Fruit fly (Drosophila melanogaster) whole organism, embryonic: ENCODE data around the gene fwe.

Experiments
- BtbVII ChIP-seq: fragments of 200-800 bp; sonication (Bioruptor generic); optimal IDR thresholded peaks from 3 replicates; lab custom pipeline; 2017; ENCODE audit warnings: missing biosample characterization, mild to moderate bottlenecking, missing genetic modification characterization
- CG10147 ChIP-seq: fragments of 200-800 bp; sonication (Bioruptor generic); optimal IDR thresholded peaks from 2 replicates; lab custom pipeline; 2019; ENCODE audit warnings: missing biosample characterization, mild to moderate bottlenecking, missing genetic modification characterization, moderate library complexity
- CG10267 ChIP-seq: fragments of 200-800 bp; sonication (Bioruptor generic); optimal IDR thresholded peaks from 2 replicates; lab custom pipeline; 2018; ENCODE audit warnings: missing biosample characterization, mild to moderate bottlenecking, missing genetic modification characterization, moderate library complexity
- CG10979 ChIP-seq: fragments of 200-800 bp; sonication (Bioruptor generic); optimal IDR thresholded peaks from 2 replicates; lab custom pipeline; 2018; ENCODE audit warnings: missing biosample characterization, mild to moderate bottlenecking, missing genetic modification characterization, moderate library complexity
- CG11504 ChIP-seq: fragments of 200-800 bp; sonication (Bioruptor generic); optimal IDR thresholded peaks from 3 replicates; lab custom pipeline; 2019; ENCODE audit warnings: missing biosample characterization, mild to moderate bottlenecking, missing genetic modification characterization, moderate library complexity
- CG1233 ChIP-seq: fragments of 200-800 bp; sonication (Bioruptor generic); optimal IDR thresholded peaks from 4 replicates; lab custom pipeline; 2018; ENCODE audit warnings: missing biosample characterization, mild to moderate bottlenecking, missing genetic modification characterization
- CG12744 ChIP-seq: fragments of 200-800 bp; sonication (Bioruptor generic); optimal IDR thresholded peaks from 2 replicates; lab custom pipeline; 2016; ENCODE audit warnings: missing biosample characterization, missing genetic modification characterization
- CG13624 ChIP-seq: fragments of 200-800 bp; sonication (Bioruptor generic); optimal IDR thresholded peaks from 2 replicates; lab custom pipeline; 2016; ENCODE audit warnings: missing biosample characterization, missing genetic modification characterization
- CG14014 ChIP-seq: fragments of 200-800 bp; sonication (Bioruptor generic); IDR thresholded peaks from 2 replicates; pipeline ENCODE4 v1.3.6; 2022; ENCODE audit warnings: missing biosample characterization, missing genetic modification characterization
- CG14710 ChIP-seq: fragments of 200-800 bp; sonication (Bioruptor generic); optimal IDR thresholded peaks from 3 replicates; lab custom pipeline; 2019; ENCODE audit warnings: missing biosample characterization, mild to moderate bottlenecking, missing genetic modification characterization, moderate library complexity
- CG17361 ChIP-seq: fragments of 200-800 bp; sonication (Bioruptor generic); IDR thresholded peaks from 3 replicates; pipeline ENCODE4 v1.3.6; 2022; ENCODE audit warnings: missing biosample characterization, missing genetic modification characterization
- CG2199 ChIP-seq: fragments of 200-800 bp; sonication (Bioruptor generic); IDR thresholded peaks from 3 replicates; pipeline ENCODE4 v1.3.6; 2022; ENCODE audit warnings: missing biosample characterization, missing genetic modification characterization
- CG2678 ChIP-seq: fragments of 200-800 bp; sonication (Bioruptor generic); optimal IDR thresholded peaks from 3 replicates; lab custom pipeline; 2019; ENCODE audit warnings: missing biosample characterization, mild to moderate bottlenecking, missing genetic modification characterization, moderate library complexity
- CG2712 ChIP-seq: fragments of 200-800 bp; optimal IDR thresholded peaks from 3 replicates; lab custom pipeline; 2019; ENCODE audit warnings: missing biosample characterization, mild to moderate bottlenecking, missing genetic modification characterization, moderate library complexity
- CG31441 ChIP-seq: fragments of 200-800 bp; sonication (Bioruptor generic); IDR thresholded peaks from 2 replicates; pipeline ENCODE4 v1.3.6; 2022; ENCODE audit warnings: missing biosample characterization, missing genetic modification characterization
- CG4360 ChIP-seq: fragments of 200-800 bp; sonication (Bioruptor generic); IDR thresholded peaks from 2 replicates; pipeline ENCODE4 v1.3.6; 2022; ENCODE audit warnings: missing biosample characterization, missing genetic modification characterization
- CG4820 ChIP-seq: fragments of 200-800 bp; sonication (Bioruptor generic); optimal IDR thresholded peaks from 3 replicates; lab custom pipeline; 2016; ENCODE audit warnings: missing biosample characterization, missing genetic modification characterization
- Deaf1 ChIP-seq: fragments of 200-800 bp; optimal IDR thresholded peaks from 3 replicates; lab custom pipeline; 2019; ENCODE audit warnings: missing biosample characterization, mild to moderate bottlenecking, missing genetic modification characterization, moderate library complexity
- Dip2 ChIP-seq: fragments of 200-800 bp; sonication (Bioruptor generic); IDR thresholded peaks from 2 replicates; pipeline ENCODE4 v1.3.6; 2022; ENCODE audit warnings: missing biosample characterization, missing genetic modification characterization
- Ets65A ChIP-seq: fragments of 200-800 bp; sonication (Bioruptor generic); peaks from one replicate; lab custom pipeline; 2016; ENCODE audit warnings: missing biosample characterization, missing genetic modification characterization
- HLH3B ChIP-seq: fragments of 200-800 bp; sonication (Bioruptor generic); IDR thresholded peaks from 2 replicates; pipeline ENCODE4 v1.3.6; 2022; ENCODE audit warnings: missing biosample characterization, missing genetic modification characterization
- Med ChIP-seq: fragments of 200-800 bp; sonication (Bioruptor generic); peaks from one replicate; lab custom pipeline; 2016; ENCODE audit warnings: missing biosample characterization, missing genetic modification characterization, mild to moderate bottlenecking, inconsistent platforms, moderate library complexity
- Poxn ChIP-seq: fragments of 200-800 bp; sonication (Bioruptor generic); IDR thresholded peaks from 2 replicates; pipeline ENCODE4 v1.3.6; 2022; ENCODE audit warnings: missing biosample characterization, missing genetic modification characterization
- Sox100B ChIP-seq: fragments of 200-800 bp; sonication (Bioruptor generic); optimal IDR thresholded peaks from 3 replicates; lab custom pipeline; 2018; ENCODE audit warnings: missing biosample characterization, mild to moderate bottlenecking, missing genetic modification characterization
- Sox102F ChIP-seq: fragments of 200-800 bp; sonication (Bioruptor generic); optimal IDR thresholded peaks from 2 replicates; lab custom pipeline; 2018; ENCODE audit warnings: missing biosample characterization, mild to moderate bottlenecking, missing genetic modification characterization, moderate library complexity
- Ssrp ChIP-seq: fragments of 200-800 bp; sonication (Bioruptor generic); optimal IDR thresholded peaks from 2 replicates; lab custom pipeline; 2018; ENCODE audit warnings: missing biosample characterization, mild to moderate bottlenecking, missing genetic modification characterization, moderate library complexity
- az2 ChIP-seq: fragments of 200-800 bp; sonication (Bioruptor generic); optimal IDR thresholded peaks from 3 replicates; lab custom pipeline; 2016; ENCODE audit warnings: missing biosample characterization, missing genetic modification characterization
- bbx ChIP-seq: fragments of 200-800 bp; sonication (Bioruptor generic); IDR thresholded peaks from 2 replicates; pipeline ENCODE4 v1.3.6; 2022; ENCODE audit warnings: missing biosample characterization, missing genetic modification characterization; ENCODE audit not compliant: partially characterized antibody
- bsh ChIP-seq, 2 experiments: fragments of 200-800 bp; sonication (Bioruptor generic); optimal IDR thresholded peaks; 2 replicates each; lab custom pipeline; 2017 to 2018; ENCODE audit warnings: mild to moderate bottlenecking in 2 of 2, missing biosample characterization in 2 of 2, missing genetic modification characterization in 2 of 2, moderate library complexity in 1 of 2
- chif ChIP-seq, 2 experiments: fragments of 200-800 bp; sonication (Bioruptor generic); optimal IDR thresholded peaks; 3 replicates each; lab custom pipeline; 2016; ENCODE audit warnings: missing biosample characterization in 2 of 2, missing genetic modification characterization in 2 of 2
- ci ChIP-seq: fragments of 200-800 bp; sonication (Bioruptor generic); IDR thresholded peaks from 3 replicates; pipeline ENCODE4 v1.3.6; 2022; ENCODE audit warnings: missing biosample characterization, missing genetic modification characterization
- dmrt11E ChIP-seq: fragments of 200-800 bp; sonication (Bioruptor generic); optimal IDR thresholded peaks from 3 replicates; lab custom pipeline; 2018; ENCODE audit warnings: missing biosample characterization, mild to moderate bottlenecking, missing genetic modification characterization, moderate library complexity
- fru ChIP-seq: fragments of >200 bp; optimal IDR thresholded peaks from 2 replicates; lab custom pipeline; 2017
- ftz-f1 ChIP-seq: fragments of 200-800 bp; sonication (Bioruptor generic); optimal IDR thresholded peaks from 2 replicates; lab custom pipeline; 2016; ENCODE audit warnings: missing biosample characterization, missing genetic modification characterization
- gcm ChIP-seq: fragments of 200-800 bp; sonication (Bioruptor generic); optimal IDR thresholded peaks from 2 replicates; lab custom pipeline; 2019; ENCODE audit warnings: missing biosample characterization, mild to moderate bottlenecking, missing genetic modification characterization, moderate library complexity
- gem ChIP-seq: fragments of 200-800 bp; sonication (Bioruptor generic); optimal IDR thresholded peaks from 2 replicates; lab custom pipeline; 2019; ENCODE audit warnings: missing biosample characterization, mild to moderate bottlenecking, missing genetic modification characterization, moderate library complexity
- gt ChIP-seq: fragments of 200-800 bp; sonication (Bioruptor generic); IDR thresholded peaks from 2 replicates; pipeline ENCODE4 v1.3.6; 2022; ENCODE audit warnings: missing biosample characterization, missing genetic modification characterization
- her ChIP-seq: fragments of 200-800 bp; sonication (Bioruptor generic); optimal IDR thresholded peaks from 2 replicates; lab custom pipeline; 2016; ENCODE audit warnings: missing biosample characterization, missing genetic modification characterization
- hkb ChIP-seq, 2 experiments: fragments of 200-800 bp in 1 of 2; fragments of >200 bp in 1 of 2; sonication (Bioruptor generic) in 1 of 2; IDR thresholded peaks in 1 of 2; optimal IDR thresholded peaks in 1 of 2; 2 replicates each; pipeline versions ENCODE4 v1.3.6 to Lab custom; 2017 to 2022; ENCODE audit warnings: missing biosample characterization in 1 of 2, missing genetic modification characterization in 1 of 2
- nom ChIP-seq: fragments of 200-800 bp; sonication (Bioruptor generic); optimal IDR thresholded peaks from 2 replicates; lab custom pipeline; 2017; ENCODE audit warnings: missing biosample characterization, missing genetic modification characterization, mild to moderate bottlenecking, moderate library complexity, missing genetic modification reagents
- onecut ChIP-seq: fragments of 200-800 bp; sonication (Bioruptor generic); IDR thresholded peaks from 2 replicates; pipeline ENCODE4 v1.3.6; 2022; ENCODE audit warnings: missing biosample characterization, missing genetic modification characterization
- phol ChIP-seq: fragments of 200-800 bp; sonication (Bioruptor generic); optimal IDR thresholded peaks from 3 replicates; lab custom pipeline; 2018; ENCODE audit warnings: missing biosample characterization, mild to moderate bottlenecking, missing genetic modification characterization, moderate library complexity
- sd ChIP-seq: fragments of 200-800 bp; sonication (Bioruptor generic); optimal IDR thresholded peaks from 3 replicates; lab custom pipeline; 2018; ENCODE audit warnings: missing biosample characterization, mild to moderate bottlenecking, missing genetic modification characterization, moderate library complexity
- sim ChIP-seq: fragments of 200-800 bp; sonication (Bioruptor generic); IDR thresholded peaks from 2 replicates; pipeline ENCODE4 v1.3.6; 2022; ENCODE audit warnings: missing biosample characterization, missing genetic modification characterization
- tio ChIP-seq: fragments of 200-800 bp; sonication (Bioruptor generic); optimal IDR thresholded peaks from 2 replicates; lab custom pipeline; 2017; ENCODE audit warnings: missing biosample characterization, missing genetic modification characterization, inconsistent platforms

fwe gene

DNA sequence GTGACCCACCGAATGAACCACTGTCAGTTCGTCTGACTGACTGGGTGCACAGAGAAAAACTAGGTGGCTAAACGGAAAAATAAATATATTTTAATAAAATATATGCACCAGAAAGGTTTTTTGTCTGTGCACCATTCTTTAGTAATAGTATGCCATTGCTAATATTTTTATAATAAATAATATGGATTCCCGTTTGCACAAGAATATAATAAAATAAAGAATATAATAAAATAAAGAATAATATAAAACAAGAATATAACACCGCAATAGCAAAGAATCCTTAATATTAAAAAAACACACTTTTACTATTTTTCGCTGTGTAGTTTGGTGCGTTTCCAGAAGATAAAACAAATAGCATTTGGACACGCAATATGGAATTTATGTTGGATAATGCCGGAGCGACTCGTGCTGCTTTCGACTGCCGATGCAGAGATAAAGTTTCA, 47.2 kb downstream of the fwe start (continued):
- peak; percentile 59 for TF ChIP-seq gcm (GFP tag; lab: Kevin White, UChicago)
- TF ChIP-seq nom (GFP tag; lab: Kevin White, UChicago), result no peak
- no peak for TF ChIP-seq her (GFP tag; lab: Kevin White, UChicago)
- TF ChIP-seq CG12744 (GFP tag; lab: Kevin White, UChicago), result no peak
- no peak for TF ChIP-seq fru
- TF ChIP-seq tio (GFP tag; lab: Kevin White, UChicago), result peak; percentile 46

dm6 chr3L:15763190-15763576, 53.0 kb downstream of the fwe start:
- TF ChIP-seq CG1233 (GFP tag; lab: Kevin White, UChicago), result no peak
- TF ChIP-seq ftz-f1 (GFP tag; lab: Kevin White, UChicago), result no peak
- TF ChIP-seq gt (GFP tag; lab: Robert Waterston, UW), result no peak
- TF ChIP-seq HLH3B (GFP tag; lab: Robert Waterston, UW), result no peak
- TF ChIP-seq CG14014 (GFP tag; lab: Robert Waterston, UW), result no peak

DNA sequence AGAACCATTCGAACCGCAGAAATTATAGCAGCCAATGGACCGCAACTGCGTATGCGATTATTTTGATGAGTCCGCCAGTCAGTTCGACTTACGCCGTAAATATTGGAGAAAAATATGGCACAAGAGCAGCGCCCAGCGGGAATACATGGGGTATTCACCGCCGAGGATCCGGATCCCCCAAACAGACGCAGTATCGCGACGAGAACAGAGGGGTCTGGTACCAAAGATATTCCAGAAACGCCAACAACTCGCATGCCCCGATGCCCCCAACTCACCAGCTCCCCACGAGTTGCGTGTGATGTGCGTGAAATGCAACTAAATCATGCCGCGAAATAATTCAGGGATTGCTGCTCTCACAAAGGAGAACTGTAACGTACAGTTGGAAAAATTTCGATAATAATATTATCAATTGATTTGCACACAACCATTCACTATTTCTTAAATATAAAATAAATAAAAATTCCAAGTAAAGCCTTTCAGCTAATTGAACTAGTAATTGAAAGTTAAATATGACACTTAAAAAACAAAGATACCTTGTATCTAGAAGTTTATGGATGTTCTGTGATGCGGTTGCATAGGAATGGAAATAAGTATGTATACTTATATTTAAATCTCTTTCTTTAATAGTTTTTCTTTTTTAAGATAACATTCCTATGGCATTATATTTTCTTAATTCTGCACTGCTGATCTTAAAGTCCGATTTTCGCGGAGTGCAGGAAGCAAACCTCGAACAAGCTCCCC, 53.6 kb downstream of the fwe start:
- TF ChIP-seq chif (GFP tag; optimal IDR thresholded peaks at IDR 0.05; lab: Kevin White, UChicago) (no peak), onecut (GFP tag; lab: Robert Waterston, UW) (no peak), sim (no peak), ci (0 out of 3 replicates have a peak, but pooled peaks have one; percentile 22), CG4360 (GFP tag; lab: Robert Waterston, UW) (peak; percentile 57; the same call in 1 of the 2 replicates), CG4820 (GFP tag; lab: Kevin White, UChicago) (no peak), Sox102F (peak; percentile 16), CG17361 (GFP tag; lab: Robert Waterston, UW) (peak; percentile 54; the same call in 1 of the 3 replicates), nom (GFP tag; lab: Kevin White, UChicago) (peak; percentile 26), bbx (GFP tag; lab: Robert Waterston, UW) (no peak), CG14710 (tag; lab: Kevin White, UChicago) (peak; percentile 18), gem (tag; lab: Kevin White, UChicago) (peak; percentile 35), Ssrp (tag; lab: Kevin White, UChicago) (no peak), az2 (GFP tag; lab: Kevin White, UChicago) (no peak), CG2199 (0 out of 3 replicates have a peak, but pooled peaks have one; percentile 52), CG31441 (GFP tag; lab: Robert Waterston, UW) (peak; percentile 17; the same call in 1 of the 2 replicates), CG2712 (tag; lab: Kevin White, UChicago) (peak; percentile 32), BtbVII (GFP tag; lab: Kevin White, UChicago) (no peak), CG10267 (tag; lab: Kevin White, UChicago) (peak; percentile 5), Med (GFP tag; lab: Kevin White, UChicago) (peak; percentile 1), CG13624 (GFP tag; lab: Kevin White, UChicago) (no peak), dmrt11E (tag; lab: Kevin White, UChicago) (peak; percentile 2), Deaf1 (no peak), Dip2 (GFP tag; lab: Robert Waterston, UW) (no peak), sd (peak; percentile 29), Sox100B (GFP tag; lab: Kevin White, UChicago) (peak; percentile 13), CG11504 (tag; lab: Kevin White, UChicago) (peak; percentile 2), phol (tag; lab: Kevin White, UChicago) (peak; percentile 33), Poxn (no peak), bsh (GFP tag; optimal IDR thresholded peaks at IDR 0.05; lab: Kevin White, UChicago) (peak in 1 of 2 experiments; percentile 15), CG10147 (GFP tag; lab: Kevin White, UChicago) (no peak), hkb (optimal IDR thresholded peaks at IDR 0.05; lab: Kevin White, UChicago) (no peak), hkb (GFP tag; IDR thresholded peaks at IDR 0.05; lab: Robert Waterston, UW) (no peak), CG10979 (tag; lab: Kevin White, UChicago) (peak; percentile 45), CG2678 (tag; lab: Kevin White, UChicago) (peak; percentile 7), Ets65A (GFP tag; lab: Kevin White, UChicago) (peak; percentile 12)
